Worm (Caenorhabditis elegans): ENCODE data around the gene F55C5.17.

ce11 chrV:12263723-12264122 lies 38.6 kb upstream of the F55C5.17 start, which contains the start of gene ssp-35:
- TF ChIP-seq nfyb-1 (GFP tag; IDR thresholded peaks at IDR 0.05): no peak
- TF ChIP-seq ama-1 (optimal IDR thresholded peaks at IDR 0.05): no peak
- TF ChIP-seq ama-1 (GFP tag; optimal IDR thresholded peaks at IDR 0.05): no peak

Measured in whole organism, young adult.